Worm (Caenorhabditis elegans) whole organism, young adult: ENCODE measurements around the gene hir-1.

Source experiments
- Y67H2A.10 ChIP-seq: fragments of 200-800 bp; sonication (Bioruptor generic); conservative IDR thresholded peaks from 2 replicates; pipeline ENCODE4 v1.3.6; 2022; ENCODE audit warnings: missing genetic modification reagents, missing genetic modification characterization, missing compliant biosample characterization
- bed-1 ChIP-seq: fragments of 200-800 bp; sonication (Bioruptor generic); IDR thresholded peaks from 2 replicates; pipeline ENCODE4 v1.3.6; 2022; ENCODE audit warnings: missing genetic modification reagents, missing genetic modification characterization, missing compliant biosample characterization
- nhr-120 ChIP-seq: fragments of 200-800 bp; sonication (Bioruptor generic); IDR thresholded peaks from 2 replicates; pipeline ENCODE4 v1.3.6; 2022; ENCODE audit warnings: missing genetic modification characterization, missing compliant biosample characterization
- snpc-3.4 ChIP-seq: sonication (generic microtip); optimal IDR thresholded peaks from 2 replicates; lab custom pipeline; 2017; ENCODE audit warnings: missing genetic modification characterization, mild to moderate bottlenecking, missing compliant biosample characterization, antibody characterized with exemption, moderate library complexity, missing genotype, missing genetic modification reagents
- unc-62 ChIP-seq: fragments of 150-350 bp; optimal IDR thresholded peaks from 2 replicates; lab custom pipeline; 2014; ENCODE audit warnings: missing biosample characterization, missing genetic modification reagents, missing genetic modification characterization

Gene hir-1

DNA sequence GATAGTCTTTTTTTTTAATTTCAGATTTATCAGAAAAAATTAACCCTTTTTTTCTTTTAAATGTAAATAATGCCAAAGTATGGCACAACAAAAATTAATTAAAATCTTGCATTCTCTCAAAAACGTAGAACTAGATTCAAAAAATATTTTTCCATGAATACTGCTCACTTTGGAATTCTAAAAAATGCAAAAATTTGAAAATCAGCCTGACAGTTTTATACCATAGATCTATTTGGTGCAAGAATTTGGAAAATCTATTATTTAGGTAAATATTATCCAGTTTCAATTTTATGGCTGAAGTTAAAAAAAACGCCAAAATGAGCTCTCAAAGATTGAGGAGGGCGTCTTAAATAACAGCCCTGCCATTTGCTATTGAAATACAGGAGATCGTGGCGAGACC is 57.7 kb downstream of the hir-1 start:
- no peak for TF ChIP-seq bed-1
- no peak for TF ChIP-seq snpc-3.4 (tag; lab: Kevin White, UChicago)
- no peak for TF ChIP-seq Y67H2A.10
- no peak for TF ChIP-seq unc-62 (GFP tag; lab: Kevin White, UChicago)
- TF ChIP-seq nhr-120 (GFP tag; lab: Robert Waterston, UW), result no peak
